Worm (Caenorhabditis elegans): ENCODE results near the gene srd-13.

Gene srd-13

DNA sequence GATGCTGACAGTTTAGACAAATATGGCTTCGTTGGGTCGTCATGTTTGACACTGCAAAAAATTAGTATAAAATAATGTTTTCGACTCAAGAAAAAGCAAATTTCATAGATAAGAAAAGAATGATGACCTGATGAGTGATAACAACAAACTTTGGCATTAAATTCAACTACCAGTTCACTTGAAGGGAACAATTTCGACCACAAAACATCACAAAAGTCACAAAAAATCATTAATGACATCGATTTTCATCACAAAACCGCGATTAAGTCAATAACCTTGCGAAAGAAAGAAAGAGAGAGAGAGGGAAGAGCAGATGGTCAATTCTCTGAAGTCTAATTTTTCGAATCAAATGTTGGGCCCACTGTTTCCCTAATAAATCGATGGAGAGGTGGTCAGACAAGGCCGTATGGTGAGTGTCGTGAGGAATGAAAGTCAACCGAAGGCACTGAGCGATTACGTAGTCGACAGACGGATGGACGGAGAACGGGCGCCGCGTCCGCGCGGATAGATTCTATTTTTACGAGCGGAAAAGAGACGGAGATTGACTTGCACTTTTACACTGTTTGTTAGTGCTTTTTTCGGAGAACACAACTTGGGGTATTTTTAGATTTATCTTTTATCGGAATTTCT is 29.0 kb upstream of the srd-13 start, which contains the start of gene bec-1:
Gene bec-1, minus strand, starts transcription at position 51 of the 630 bp plus-strand sequence.
- TF ChIP-seq nhr-23 (tag; optimal IDR thresholded peaks at IDR 0.05) (no peak), blmp-1 (tag; optimal IDR thresholded peaks at IDR 0.05; ENCODE audit: insufficient read depth) (no peak), skn-1 (tag; optimal IDR thresholded peaks at IDR 0.05) (peak; percentile 69), nhr-25 (tag; optimal IDR thresholded peaks at IDR 0.05) (peak; percentile 30), peb-1 (tag; optimal IDR thresholded peaks at IDR 0.05) (no peak), nhr-21 (tag; optimal IDR thresholded peaks at IDR 0.05) (no peak), aly-2 (tag; optimal IDR thresholded peaks at IDR 0.05) (no peak), lin-13 (GFP tag; optimal IDR thresholded peaks at IDR 0.05) (no peak)

DNA sequence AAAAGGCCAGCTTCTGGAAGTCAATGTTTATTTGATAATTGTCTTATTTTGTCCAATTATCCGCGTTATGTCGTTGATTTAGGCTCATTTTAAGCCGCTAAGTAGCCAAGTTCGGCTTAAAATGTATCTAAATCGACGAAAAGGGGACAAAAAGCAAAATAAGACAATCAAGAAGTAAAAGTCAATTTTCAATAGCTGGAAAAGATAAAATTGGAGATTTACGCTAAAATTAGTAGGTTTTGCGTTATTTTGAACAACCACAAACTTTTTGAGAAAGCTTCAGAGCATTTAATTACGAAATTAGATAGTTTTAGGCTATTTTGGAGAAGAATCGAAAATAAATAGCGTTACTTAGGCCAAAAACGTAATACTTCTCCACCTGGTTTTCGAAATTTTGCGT is 27.4 kb upstream of the srd-13 start:
- TF ChIP-seq mdl-1 (tag; optimal IDR thresholded peaks at IDR 0.05) (no peak), lin-13 (GFP tag; optimal IDR thresholded peaks at IDR 0.05) (no peak), nhr-129 (tag; optimal IDR thresholded peaks at IDR 0.05) (no peak), skn-1 (tag; optimal IDR thresholded peaks at IDR 0.05) (no peak), nhr-237 (tag; optimal IDR thresholded peaks at IDR 0.05) (no peak)

DNA sequence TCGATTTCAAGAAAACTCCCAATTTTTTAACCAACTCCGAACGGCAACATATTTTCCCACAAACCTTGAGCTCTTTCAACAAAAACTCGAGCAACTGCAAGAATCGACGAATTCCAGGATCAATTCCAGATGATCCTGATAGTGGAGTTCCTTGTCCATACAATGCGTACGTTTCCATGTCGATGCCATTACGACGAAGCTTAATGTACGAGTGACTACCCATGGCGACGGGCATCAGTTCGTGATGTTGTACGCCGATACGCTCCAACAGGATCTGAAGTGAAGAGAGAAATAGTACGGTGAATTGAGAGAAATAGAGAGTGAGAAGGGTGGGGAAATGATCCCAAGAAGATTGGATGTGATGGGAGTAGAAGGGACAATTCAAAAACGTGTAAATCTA is 26.6 kb upstream of the srd-13 start:
- TF ChIP-seq ztf-11 (tag; optimal IDR thresholded peaks at IDR 0.05) (no peak), nhr-129 (tag; optimal IDR thresholded peaks at IDR 0.05) (no peak), nhr-11 (tag; optimal IDR thresholded peaks at IDR 0.05) (no peak), ZK546.5 (tag; optimal IDR thresholded peaks at IDR 0.05) (no peak)

DNA sequence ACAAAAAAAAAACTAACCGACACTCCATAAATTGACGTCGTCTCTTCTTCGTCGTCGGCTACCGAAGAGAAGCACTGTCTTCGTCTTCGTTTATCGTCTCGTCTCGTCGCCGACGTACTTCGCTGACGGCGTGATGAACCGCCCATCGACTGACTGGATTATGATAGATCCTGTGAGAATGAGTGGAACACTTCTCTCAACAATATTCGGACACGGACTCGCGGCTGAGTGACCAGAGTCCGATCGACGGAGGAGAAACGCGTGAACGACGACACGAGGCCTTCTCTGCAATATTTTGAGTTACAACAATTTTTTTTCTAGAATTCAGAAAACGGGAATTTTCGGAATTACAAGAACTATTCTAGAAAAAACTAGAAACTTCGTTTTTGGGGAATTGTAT is 24.8 kb upstream of the srd-13 start, which contains the start of gene skn-1:
Gene skn-1, minus strand, starts transcription at position 146 of the 400 bp plus-strand sequence.
- no peak for TF ChIP-seq zag-1 (tag; optimal IDR thresholded peaks at IDR 0.05)
- no peak for TF ChIP-seq alr-1 (tag; optimal IDR thresholded peaks at IDR 0.05)
- no peak for TF ChIP-seq dmd-4 (tag; optimal IDR thresholded peaks at IDR 0.05)
- TF ChIP-seq nhr-12 (tag; optimal IDR thresholded peaks at IDR 0.05) = no peak
- no peak for TF ChIP-seq mdl-1 (tag; optimal IDR thresholded peaks at IDR 0.05)
- no peak for TF ChIP-seq mbf-1 (tag; optimal IDR thresholded peaks at IDR 0.05)
- TF ChIP-seq sma-3 (GFP tag; optimal IDR thresholded peaks at IDR 0.05) = no peak
- no peak for TF ChIP-seq lin-13 (GFP tag; optimal IDR thresholded peaks at IDR 0.05)
- no peak for TF ChIP-seq ztf-1 (GFP tag; conservative IDR thresholded peaks at IDR 0.05)
- TF ChIP-seq nhr-10 (tag; optimal IDR thresholded peaks at IDR 0.05) = no peak
- TF ChIP-seq lin-39 (tag; optimal IDR thresholded peaks at IDR 0.05) = no peak

DNA sequence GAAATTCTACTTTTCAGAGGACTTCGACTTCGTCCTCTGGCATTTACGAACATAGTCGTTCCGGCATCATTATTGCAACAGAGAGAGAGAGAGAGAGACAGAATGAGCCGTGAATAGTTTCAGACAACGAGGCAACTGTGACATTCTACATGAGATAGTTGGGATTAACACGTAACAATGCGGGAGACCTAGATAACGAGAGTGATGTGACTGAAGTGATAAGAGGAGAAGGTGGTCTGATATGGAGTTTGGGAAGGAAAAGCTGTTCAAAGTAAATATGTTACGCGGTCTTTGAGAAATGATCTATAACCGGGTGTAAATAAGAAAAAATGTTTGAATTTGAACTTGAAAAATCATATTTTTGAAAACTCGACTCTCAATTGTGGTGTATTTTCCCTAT is 24.0 kb upstream of the srd-13 start:
- TF ChIP-seq fos-1 (tag; optimal IDR thresholded peaks at IDR 0.05) = peak; percentile 81
- peak; percentile 6 for TF ChIP-seq gmeb-1 (tag; optimal IDR thresholded peaks at IDR 0.05)
- peak; percentile 64 for TF ChIP-seq crh-2 (tag; optimal IDR thresholded peaks at IDR 0.05)
- TF ChIP-seq blmp-1 (tag; optimal IDR thresholded peaks at IDR 0.05; ENCODE audit: insufficient read depth) = no peak
- TF ChIP-seq sma-9 (GFP tag; optimal IDR thresholded peaks at IDR 0.05) = peak; percentile 86
- TF ChIP-seq sma-9 (tag; optimal IDR thresholded peaks at IDR 0.05) = no peak
- TF ChIP-seq nhr-129 (tag; optimal IDR thresholded peaks at IDR 0.05) = peak; percentile 22
- TF ChIP-seq R02D3.7 (tag; optimal IDR thresholded peaks at IDR 0.05) = no peak
- peak; percentile 18 for TF ChIP-seq sma-3 (GFP tag; optimal IDR thresholded peaks at IDR 0.05)
- TF ChIP-seq lin-13 (GFP tag; optimal IDR thresholded peaks at IDR 0.05) = no peak
- TF ChIP-seq F13H6.1 (tag; optimal IDR thresholded peaks at IDR 0.05) = peak; percentile 34
- TF ChIP-seq ztf-1 (GFP tag; conservative IDR thresholded peaks at IDR 0.05) = no peak
- no peak for TF ChIP-seq ceh-16 (tag; optimal IDR thresholded peaks at IDR 0.05)
- TF ChIP-seq mbf-1 (tag; optimal IDR thresholded peaks at IDR 0.05) = no peak
- TF ChIP-seq skn-1 (tag; optimal IDR thresholded peaks at IDR 0.05) = peak; percentile 97
- no peak for TF ChIP-seq nhr-25 (tag; optimal IDR thresholded peaks at IDR 0.05)

DNA sequence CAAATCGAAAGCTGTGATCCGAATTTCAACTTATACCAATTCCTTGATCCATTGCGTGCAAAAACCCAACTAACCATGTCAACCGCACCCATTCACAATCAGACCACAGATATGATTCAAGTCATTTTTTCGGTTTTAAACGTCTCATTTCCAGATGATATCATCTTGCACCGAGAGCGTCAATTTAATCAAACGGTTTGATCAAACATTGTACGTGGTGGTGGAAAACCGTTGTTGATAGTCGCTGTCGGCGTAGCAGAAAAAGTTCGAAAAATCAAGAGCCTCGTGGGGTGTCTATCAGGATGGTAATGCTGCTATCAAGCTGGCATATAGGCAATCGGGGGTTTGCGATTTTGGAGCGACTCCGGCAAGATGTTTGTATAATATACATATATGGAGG is 23.4 kb upstream of the srd-13 start:
- no peak for TF ChIP-seq alr-1 (tag; optimal IDR thresholded peaks at IDR 0.05)
- TF ChIP-seq C34F6.9 (tag; optimal IDR thresholded peaks at IDR 0.05) = no peak
- TF ChIP-seq nhr-23 (tag; optimal IDR thresholded peaks at IDR 0.05) = no peak
- TF ChIP-seq sma-9 (GFP tag; optimal IDR thresholded peaks at IDR 0.05) = peak; percentile 78
- TF ChIP-seq sma-9 (tag; optimal IDR thresholded peaks at IDR 0.05) = no peak
- TF ChIP-seq crh-2 (tag; optimal IDR thresholded peaks at IDR 0.05) = no peak
- TF ChIP-seq nhr-21 (tag; optimal IDR thresholded peaks at IDR 0.05) = no peak
- TF ChIP-seq nhr-129 (tag; optimal IDR thresholded peaks at IDR 0.05) = no peak
- no peak for TF ChIP-seq nhr-11 (tag; optimal IDR thresholded peaks at IDR 0.05)
- no peak for TF ChIP-seq lsy-2 (tag; optimal IDR thresholded peaks at IDR 0.05)
- no peak for TF ChIP-seq egl-27 (tag; optimal IDR thresholded peaks at IDR 0.05)
- no peak for TF ChIP-seq nhr-10 (tag; optimal IDR thresholded peaks at IDR 0.05)
- TF ChIP-seq fos-1 (tag; optimal IDR thresholded peaks at IDR 0.05) = peak; percentile 28
